Fruit fly (Drosophila melanogaster): ENCODE data around the gene nac.

Gene nac

DNA sequence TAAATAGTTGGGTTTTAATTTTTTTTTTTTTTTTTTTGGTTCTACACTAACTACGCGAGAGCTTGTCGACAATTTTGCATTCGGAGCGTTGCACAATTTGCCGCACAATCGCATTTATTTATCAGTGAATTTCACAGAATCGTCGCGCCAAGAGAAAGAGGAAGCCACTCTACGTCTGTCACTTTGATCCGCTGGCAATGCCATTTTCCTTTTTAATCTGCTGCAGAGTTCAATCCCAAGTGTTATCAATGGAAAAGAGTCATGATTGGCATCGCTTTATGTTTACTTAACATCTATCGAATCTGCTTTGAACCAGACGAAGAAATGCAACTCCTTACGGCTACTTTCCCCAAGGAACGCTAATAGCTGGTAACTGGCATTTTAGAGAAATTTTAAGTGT, 25.8 kb upstream of the nac start:
- TF ChIP-seq Nf-YC (tag; optimal IDR thresholded peaks at IDR 0.05), result no peak
- no peak for TF ChIP-seq CG15011 (GFP tag; optimal IDR thresholded peaks at IDR 0.05)
- no peak for TF ChIP-seq hkb (optimal IDR thresholded peaks at IDR 0.05)
- TF ChIP-seq hkb (GFP tag; IDR thresholded peaks at IDR 0.05), result no peak
- TF ChIP-seq Ssrp (tag; optimal IDR thresholded peaks at IDR 0.05), result no peak
- TF ChIP-seq Ptx1 (GFP tag; IDR thresholded peaks at IDR 0.05), result no peak
- TF ChIP-seq vvl (GFP tag; IDR thresholded peaks at IDR 0.05), result no peak
- no peak for TF ChIP-seq scrt (GFP tag; optimal IDR thresholded peaks at IDR 0.05)

- no peak for TF ChIP-seq Hr78 (GFP tag; optimal IDR thresholded peaks at IDR 0.05)
- TF ChIP-seq Rfx (GFP tag; IDR thresholded peaks at IDR 0.05), result no peak
- peak; percentile 19 for TF ChIP-seq sens (GFP tag)
- no peak for TF ChIP-seq dmrt99B (tag; optimal IDR thresholded peaks at IDR 0.05)
- TF ChIP-seq Ets65A (GFP tag), result peak; percentile 80
Observed at dm6 chr3R:8327967-8328789, 24.4 kb upstream of the nac start.

DNA sequence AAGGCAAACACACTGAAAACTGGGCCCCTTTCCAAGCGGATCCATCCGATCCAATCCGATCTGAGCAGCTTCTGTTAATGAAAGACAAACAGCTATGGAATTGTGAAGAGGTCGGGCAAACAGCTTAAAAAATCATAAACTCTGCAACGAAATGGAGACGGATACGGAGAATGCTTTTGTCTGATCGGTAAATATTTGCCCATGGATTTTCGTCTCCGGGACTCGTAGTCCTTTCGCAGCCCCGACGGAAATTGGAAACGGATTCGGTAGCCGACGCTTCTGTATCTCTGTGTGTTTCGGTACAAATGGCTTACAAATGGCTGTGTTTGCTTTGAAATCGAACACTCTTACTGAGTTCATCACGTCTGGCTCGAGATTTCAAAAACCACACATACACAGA, 23.1 kb upstream of the nac start:
- TF ChIP-seq CG17612 (GFP tag; IDR thresholded peaks at IDR 0.05) (no peak), Abd-B (GFP tag; optimal IDR thresholded peaks at IDR 0.05) (no peak), Awh (GFP tag; IDR thresholded peaks at IDR 0.05) (no peak), kni (GFP tag; optimal IDR thresholded peaks at IDR 0.05) (peak; percentile 23), fd102C (GFP tag; optimal IDR thresholded peaks at IDR 0.05) (peak; percentile 57), sug (tag; optimal IDR thresholded peaks at IDR 0.05) (no peak), CG4854 (GFP tag; optimal IDR thresholded peaks at IDR 0.05) (no peak), zen (tag; optimal IDR thresholded peaks at IDR 0.05) (peak; percentile 6), lbe (GFP tag; optimal IDR thresholded peaks at IDR 0.05) (no peak), Dp (GFP tag; optimal IDR thresholded peaks at IDR 0.05) (no peak), tna (GFP tag; IDR thresholded peaks at IDR 0.05; ENCODE audit: partially characterized antibody) (no peak), CG10274 (GFP tag; optimal IDR thresholded peaks at IDR 0.05) (no peak), CG8290 (GFP tag; optimal IDR thresholded peaks at IDR 0.05) (no peak), CG8290 (tag; optimal IDR thresholded peaks at IDR 0.05) (no peak), ara (GFP tag; IDR thresholded peaks at IDR 0.05) (no peak), Nf-YB (GFP tag; optimal IDR thresholded peaks at IDR 0.05) (no peak), CG2875 (GFP tag; optimal IDR thresholded peaks at IDR 0.05) (no peak), klu (GFP tag; IDR thresholded peaks at IDR 0.05) (no peak), Hand (GFP tag; optimal IDR thresholded peaks at IDR 0.05) (no peak), emc (GFP tag; optimal IDR thresholded peaks at IDR 0.05) (no peak), CG2199 (GFP tag; IDR thresholded peaks at IDR 0.05) (no peak), mirr (GFP tag; optimal IDR thresholded peaks at IDR 0.05) (no peak), NK7.1 (GFP tag; optimal IDR thresholded peaks at IDR 0.05) (no peak), Asciz (GFP tag; optimal IDR thresholded peaks at IDR 0.05) (no peak), CG14860 (GFP tag; IDR thresholded peaks at IDR 0.05; ENCODE audit: partially characterized antibody) (no peak), CG6683 (GFP tag; optimal IDR thresholded peaks at IDR 0.05) (no peak), ftz-f1 (GFP tag; optimal IDR thresholded peaks at IDR 0.05) (no peak), CG9727 (GFP tag; optimal IDR thresholded peaks at IDR 0.05) (peak; percentile 20), CG10959 (GFP tag; IDR thresholded peaks at IDR 0.05) (no peak), Nf-YC (tag; optimal IDR thresholded peaks at IDR 0.05) (no peak), Pdp1 (GFP tag; optimal IDR thresholded peaks at IDR 0.05) (no peak), tgo (GFP tag; IDR thresholded peaks at IDR 0.05) (no peak), CG12155 (GFP tag; optimal IDR thresholded peaks at IDR 0.05) (no peak), z (GFP tag; IDR thresholded peaks at IDR 0.05) (no peak), CG10321 (GFP tag; IDR thresholded peaks at IDR 0.05) (no peak), ato (GFP tag; IDR thresholded peaks at IDR 0.05; ENCODE audit: partially characterized antibody) (no peak)

Data from whole organism, embryonic.